Fruit fly (Drosophila melanogaster): Measurements from ENCODE around the gene CG10996.

- TF ChIP-seq dsx (GFP tag; optimal IDR thresholded peaks at IDR 0.05; ENCODE audit: poor library complexity, severe bottlenecking) (no peak), CG6854 (GFP tag; optimal IDR thresholded peaks at IDR 0.05) (no peak), lz (GFP tag; optimal IDR thresholded peaks at IDR 0.05) (peak; percentile 14), esn (GFP tag; optimal IDR thresholded peaks at IDR 0.05) (peak; percentile 40), Sox14 (GFP tag; optimal IDR thresholded peaks at IDR 0.05) (peak; percentile 12), CG8319 (GFP tag; optimal IDR thresholded peaks at IDR 0.05) (no peak), fd85E (GFP tag; optimal IDR thresholded peaks at IDR 0.05) (no peak), vri (GFP tag; optimal IDR thresholded peaks at IDR 0.05) (no peak)
These were observed 3.2 kb upstream of the CG10996 start for dm6 chrX:13800680-13801079.
